Worm (Caenorhabditis elegans): ENCODE results near the gene C07A12.18.

DNA sequence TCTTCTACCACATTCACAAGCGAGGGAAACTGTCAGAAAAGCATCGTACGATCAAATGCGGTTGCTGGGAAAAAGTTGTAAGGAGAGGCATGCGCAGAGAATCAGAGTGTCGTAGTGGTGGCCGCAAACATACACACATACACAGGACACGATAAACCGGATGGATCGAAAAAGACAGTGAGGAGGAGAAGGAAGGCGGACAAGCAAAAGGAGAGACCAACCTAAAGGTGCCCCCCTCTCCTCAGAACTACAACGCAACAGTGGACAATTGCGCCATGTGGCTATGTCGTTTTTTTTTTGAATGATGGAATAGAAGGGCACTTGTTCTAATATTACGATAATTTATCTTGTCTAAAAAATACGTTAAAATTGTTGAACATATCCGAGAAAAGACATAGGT lies 51.2 kb downstream of the C07A12.18 start:
- TF ChIP-seq Y55F3AM.14 (GFP tag; optimal IDR thresholded peaks at IDR 0.05) (no peak), aly-2 (tag; optimal IDR thresholded peaks at IDR 0.05) (no peak), mbf-1 (tag; optimal IDR thresholded peaks at IDR 0.05) (no peak), C34F6.9 (tag; optimal IDR thresholded peaks at IDR 0.05) (no peak), ztf-1 (GFP tag; conservative IDR thresholded peaks at IDR 0.05) (no peak)
